Fruit fly (Drosophila melanogaster) whole organism, pupa: Measurements from ENCODE around the gene CG9389.

Experiments
- CG10348 ChIP-seq: fragments of 200-800 bp; sonication (Bioruptor generic); IDR thresholded peaks from 2 replicates; pipeline ENCODE4 v1.3.6; 2022; ENCODE audit warnings: missing biosample characterization, missing genetic modification characterization
- CG12605 ChIP-seq: fragments of 200-800 bp; sonication (Bioruptor generic); IDR thresholded peaks from 2 replicates; pipeline ENCODE4 v1.3.6; 2022; ENCODE audit warnings: missing biosample characterization, missing genetic modification characterization
- CG13204 ChIP-seq: fragments of 200-800 bp; sonication (Bioruptor generic); optimal IDR thresholded peaks from 2 replicates; lab custom pipeline; 2018; ENCODE audit warnings: missing biosample characterization, mild to moderate bottlenecking, missing genetic modification characterization, moderate library complexity
- CG14655 ChIP-seq: fragments of 200-800 bp; sonication (Bioruptor generic); optimal IDR thresholded peaks from 3 replicates; lab custom pipeline; 2017; ENCODE audit warnings: mild to moderate bottlenecking, missing biosample characterization, missing genetic modification reagents, missing genetic modification characterization
- CG15710 ChIP-seq: fragments of 200-800 bp; sonication (Bioruptor generic); optimal IDR thresholded peaks from 2 replicates; lab custom pipeline; 2018; ENCODE audit warnings: missing biosample characterization, mild to moderate bottlenecking, missing genetic modification characterization, moderate library complexity
- CG17806 ChIP-seq: fragments of 200-800 bp; sonication (Bioruptor generic); optimal IDR thresholded peaks from 2 replicates; lab custom pipeline; 2018; ENCODE audit warnings: missing biosample characterization, mild to moderate bottlenecking, missing genetic modification characterization, moderate library complexity
- CG32121 ChIP-seq: fragments of 200-800 bp; sonication (Bioruptor generic); IDR thresholded peaks from 2 replicates; pipeline ENCODE4 v1.3.6; 2022; ENCODE audit warnings: missing biosample characterization, missing genetic modification characterization
- CG34367 ChIP-seq: fragments of 200-800 bp; sonication (Bioruptor generic); optimal IDR thresholded peaks from 2 replicates; lab custom pipeline; 2018; ENCODE audit warnings: missing biosample characterization, mild to moderate bottlenecking, missing genetic modification characterization
- CG4496 ChIP-seq: fragments of 200-800 bp; sonication (Bioruptor generic); IDR thresholded peaks from 3 replicates; pipeline ENCODE4 v1.3.6; 2022; ENCODE audit warnings: missing biosample characterization, missing genetic modification characterization
- CG8159 ChIP-seq: fragments of 200-800 bp; sonication (Bioruptor generic); optimal IDR thresholded peaks from 3 replicates; lab custom pipeline; 2018; ENCODE audit warnings: missing biosample characterization, mild to moderate bottlenecking, missing genetic modification characterization, moderate library complexity
- CG8301 ChIP-seq: fragments of 200-800 bp; sonication (Bioruptor generic); optimal IDR thresholded peaks from 2 replicates; lab custom pipeline; 2018; ENCODE audit warnings: missing biosample characterization, mild to moderate bottlenecking, missing genetic modification characterization
- CG9948 ChIP-seq: fragments of 200-800 bp; sonication (Bioruptor generic); optimal IDR thresholded peaks from 2 replicates; lab custom pipeline; 2018; ENCODE audit warnings: missing biosample characterization, mild to moderate bottlenecking, missing genetic modification characterization, moderate library complexity
- D1 ChIP-seq: fragments of 200-800 bp; sonication (Bioruptor generic); optimal IDR thresholded peaks from 2 replicates; lab custom pipeline; 2018; ENCODE audit warnings: missing biosample characterization, mild to moderate bottlenecking, missing genetic modification characterization, moderate library complexity
- EcR ChIP-seq: fragments of 200-800 bp; sonication (Bioruptor generic); optimal IDR thresholded peaks from 3 replicates; lab custom pipeline; 2019; ENCODE audit warnings: missing biosample characterization, missing genetic modification characterization, mild to moderate bottlenecking, moderate library complexity, missing genetic modification reagents
- Ets98B ChIP-seq: fragments of 200-800 bp; sonication (Bioruptor generic); IDR thresholded peaks from 2 replicates; pipeline ENCODE4 v1.3.6; 2022; ENCODE audit warnings: missing biosample characterization, missing genetic modification characterization
- Pif1A ChIP-seq: fragments of 200-800 bp; sonication (Bioruptor generic); optimal IDR thresholded peaks from 3 replicates; lab custom pipeline; 2016; ENCODE audit warnings: missing biosample characterization, missing genetic modification characterization
- Pif1B ChIP-seq: fragments of 200-800 bp; sonication (Bioruptor generic); optimal IDR thresholded peaks from 3 replicates; lab custom pipeline; 2016; ENCODE audit warnings: missing biosample characterization, missing genetic modification characterization
- Snoo ChIP-seq: fragments of 200-800 bp; sonication (Bioruptor generic); optimal IDR thresholded peaks from 3 replicates; lab custom pipeline; 2017; ENCODE audit warnings: missing biosample characterization, mild to moderate bottlenecking, missing genetic modification characterization, inconsistent platforms
- fd96Ca ChIP-seq: fragments of 200-800 bp; sonication (Bioruptor generic); IDR thresholded peaks from 3 replicates; pipeline ENCODE4 v1.3.6; 2022; ENCODE audit warnings: missing biosample characterization, missing genetic modification characterization
- gl ChIP-seq: fragments of 200-800 bp; sonication (Bioruptor generic); optimal IDR thresholded peaks from 2 replicates; lab custom pipeline; 2018; ENCODE audit warnings: missing biosample characterization, mild to moderate bottlenecking, missing genetic modification characterization
- rn ChIP-seq: fragments of 200-800 bp; sonication (Bioruptor generic); IDR thresholded peaks from 2 replicates; pipeline ENCODE4 v1.3.6; 2022; ENCODE audit warnings: missing biosample characterization, missing genetic modification characterization

Gene CG9389

dm6 chr3L:21225642-21226041, 44.7 kb downstream of the CG9389 start:
- TF ChIP-seq EcR (GFP tag; lab: Kevin White, UChicago) (no peak), CG8159 (tag; lab: Kevin White, UChicago) (no peak), CG15710 (no peak), CG32121 (GFP tag; lab: Robert Waterston, UW) (no peak), Snoo (tag; lab: Kevin White, UChicago) (no peak), fd96Ca (GFP tag; lab: Robert Waterston, UW) (0 out of 3 replicates have a peak, but pooled peaks have one; percentile 18), CG8301 (no peak), Ets98B (no peak), gl (tag; lab: Kevin White, UChicago) (no peak), CG17806 (tag; lab: Kevin White, UChicago) (no peak), CG9948 (tag; lab: Kevin White, UChicago) (no peak), D1 (no peak), CG10348 (GFP tag; lab: Robert Waterston, UW) (no peak), Pif1B (GFP tag; lab: Kevin White, UChicago) (no peak), CG4496 (GFP tag; lab: Robert Waterston, UW) (0 out of 3 replicates have a peak, but pooled peaks have one; percentile 8)
- TF ChIP-seq, all 21 proteins: peak for 2

DNA sequence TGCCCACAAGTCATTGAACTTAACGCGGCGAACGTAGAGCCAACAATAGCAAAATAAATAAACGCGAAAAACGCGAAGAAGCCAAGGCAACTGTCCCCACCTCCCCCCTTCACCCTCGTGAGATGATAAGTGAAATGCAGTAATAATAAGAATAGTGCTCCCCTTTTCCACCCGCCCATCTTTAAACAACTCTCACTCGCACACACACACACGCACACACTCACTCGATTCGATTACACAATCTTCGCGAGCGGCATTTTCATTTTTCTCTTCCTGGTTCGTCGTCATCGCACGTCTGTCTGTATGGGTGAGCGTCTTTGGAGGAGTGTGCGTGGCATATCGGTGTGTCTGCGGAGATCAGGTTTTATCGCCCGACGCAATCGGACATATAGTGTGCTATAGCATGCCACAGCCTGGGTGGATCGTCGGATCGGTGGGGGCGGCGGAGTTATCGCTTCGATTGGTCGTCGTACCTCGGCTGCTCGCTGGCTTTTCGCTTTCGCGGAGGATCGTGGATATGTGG, 45.6 kb downstream of the CG9389 start:
- TF ChIP-seq EcR (GFP tag; lab: Kevin White, UChicago) (peak; percentile 97), fd96Ca (GFP tag; lab: Robert Waterston, UW) (peak; percentile 70; the same call in 2 of the 3 replicates), CG32121 (GFP tag; lab: Robert Waterston, UW) (peak; percentile 40), CG17806 (tag; lab: Kevin White, UChicago) (no peak), CG15710 (no peak), Snoo (tag; lab: Kevin White, UChicago) (peak; percentile 35), CG34367 (tag; lab: Kevin White, UChicago) (no peak), CG14655 (GFP tag; lab: Kevin White, UChicago) (no peak), CG10348 (GFP tag; lab: Robert Waterston, UW) (no peak), rn (GFP tag; lab: Robert Waterston, UW) (no peak), CG8301 (no peak), CG4496 (GFP tag; lab: Robert Waterston, UW) (peak; percentile 39; the same call in 2 of the 3 replicates), CG12605 (GFP tag; lab: Robert Waterston, UW) (peak; percentile 6), CG13204 (GFP tag; lab: Kevin White, UChicago) (peak; percentile 93), CG9948 (tag; lab: Kevin White, UChicago) (no peak), D1 (no peak), Ets98B (peak; percentile 56; the same call in 1 of the 2 replicates), CG8159 (tag; lab: Kevin White, UChicago) (no peak), Pif1A (GFP tag; lab: Kevin White, UChicago) (no peak)

dm6 chr3L:21224274-21224673, 46.1 kb downstream of the CG9389 start:
- TF ChIP-seq D1 (no peak), CG14655 (GFP tag; lab: Kevin White, UChicago) (peak; percentile 95), Pif1A (GFP tag; lab: Kevin White, UChicago) (peak; percentile 16), rn (GFP tag; lab: Robert Waterston, UW) (peak; percentile 25; the same call in 1 of the 2 replicates), CG17806 (tag; lab: Kevin White, UChicago) (no peak), CG8301 (peak; percentile 90), CG32121 (GFP tag; lab: Robert Waterston, UW) (no peak)
- TF ChIP-seq, all 21 proteins: peak for 4

DNA sequence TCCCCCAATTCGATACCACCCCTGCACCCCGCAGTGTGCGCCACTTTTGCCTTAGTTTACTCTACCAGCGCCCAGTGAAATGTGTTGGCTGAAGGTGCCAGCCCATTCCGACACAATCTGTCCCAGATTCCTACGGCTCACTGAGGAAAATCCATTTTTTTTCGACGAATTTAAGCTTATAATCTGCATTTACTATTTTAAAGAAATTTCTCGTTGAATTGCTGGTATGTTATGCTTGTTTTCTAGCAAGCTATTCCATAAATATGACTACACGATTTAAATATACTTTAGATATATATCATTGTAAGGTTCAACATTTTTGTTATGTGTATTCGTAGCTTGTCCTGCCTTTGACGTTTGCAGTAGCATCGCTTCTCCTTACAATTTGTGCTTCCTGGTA, 47.1 kb downstream of the CG9389 start:
- TF ChIP-seq Pif1A (GFP tag; lab: Kevin White, UChicago), result peak; percentile 20
- no peak for TF ChIP-seq CG15710
- TF ChIP-seq D1, result no peak
- no peak for TF ChIP-seq CG8159 (tag; lab: Kevin White, UChicago)
- no peak for TF ChIP-seq Snoo (tag; lab: Kevin White, UChicago)
- no peak for TF ChIP-seq CG13204 (GFP tag; lab: Kevin White, UChicago)
- no peak for TF ChIP-seq CG12605 (GFP tag; lab: Robert Waterston, UW)
- TF ChIP-seq CG17806 (tag; lab: Kevin White, UChicago), result no peak
- TF ChIP-seq CG14655 (GFP tag; lab: Kevin White, UChicago), result peak; percentile 76
- TF ChIP-seq Ets98B, result peak; percentile 52; the same call in 1 of the 2 replicates
- TF ChIP-seq rn (GFP tag; lab: Robert Waterston, UW), result no peak
- TF ChIP-seq Pif1B (GFP tag; lab: Kevin White, UChicago), result no peak
- no peak for TF ChIP-seq EcR (GFP tag; lab: Kevin White, UChicago)
- TF ChIP-seq CG9948 (tag; lab: Kevin White, UChicago), result peak; percentile 8
- TF ChIP-seq CG34367 (tag; lab: Kevin White, UChicago), result no peak
- no peak for TF ChIP-seq CG10348 (GFP tag; lab: Robert Waterston, UW)
- TF ChIP-seq CG4496 (GFP tag; lab: Robert Waterston, UW), result peak; percentile 61; the same call in 1 of the 3 replicates
- TF ChIP-seq CG8301, result peak; percentile 76
- peak; percentile 79 for TF ChIP-seq CG32121 (GFP tag; lab: Robert Waterston, UW)
- no peak for TF ChIP-seq fd96Ca (GFP tag; lab: Robert Waterston, UW)
- TF ChIP-seq gl (tag; lab: Kevin White, UChicago), result no peak

dm6 chr3L:21220100-21220499, 50.3 kb downstream of the CG9389 start, which contains the start of gene CG43219:
TSS of gene CG43219 (plus strand) at chr3L:21220400.
- no peak for TF ChIP-seq EcR (GFP tag; lab: Kevin White, UChicago)
- 0 out of 3 replicates have a peak, but pooled peaks have one; percentile 22 for TF ChIP-seq CG4496 (GFP tag; lab: Robert Waterston, UW)
- no peak for TF ChIP-seq CG17806 (tag; lab: Kevin White, UChicago)
- TF ChIP-seq, all 21 proteins: peak for 1
